Fruit fly (Drosophila melanogaster) whole organism, prepupa: ENCODE measurements around the gene CG14960.
A peak's percentile ranks its signal among the peaks of the same experiment; 100 is the strongest.

Experiments
- CG11902 ChIP-seq: fragments of 200-800 bp; sonication (Bioruptor generic); optimal IDR thresholded peaks from 3 replicates; lab custom pipeline; 2016; ENCODE audit warnings: missing biosample characterization, missing genetic modification characterization
- CG15336 ChIP-seq: fragments of 200-800 bp; sonication (Bioruptor generic); IDR thresholded peaks from 2 replicates; pipeline ENCODE4 v1.3.6; 2022; ENCODE audit warnings: missing biosample characterization, missing genetic modification characterization
- CG1621 ChIP-seq: fragments of 200-800 bp; sonication (Bioruptor generic); optimal IDR thresholded peaks from 3 replicates; lab custom pipeline; 2018; ENCODE audit warnings: missing biosample characterization, mild to moderate bottlenecking, missing genetic modification characterization
- CG16779 ChIP-seq: fragments of 200-800 bp; sonication (Bioruptor generic); optimal IDR thresholded peaks from 3 replicates; lab custom pipeline; 2017; ENCODE audit warnings: missing biosample characterization, mild to moderate bottlenecking, missing genetic modification characterization
- CG32006 ChIP-seq: fragments of 200-800 bp; sonication (Bioruptor generic); optimal IDR thresholded peaks from 3 replicates; lab custom pipeline; 2017; ENCODE audit warnings: missing biosample characterization, mild to moderate bottlenecking, missing genetic modification characterization
- CG34406 ChIP-seq: fragments of 200-800 bp; sonication (Bioruptor generic); optimal IDR thresholded peaks from 3 replicates; lab custom pipeline; 2016; ENCODE audit warnings: missing biosample characterization, missing genetic modification characterization
- CG3919 ChIP-seq: fragments of 200-800 bp; sonication (Bioruptor generic); optimal IDR thresholded peaks from 3 replicates; lab custom pipeline; 2016; ENCODE audit warnings: missing biosample characterization, missing genetic modification characterization
- CG6163 ChIP-seq: fragments of 200-800 bp; sonication (Bioruptor generic); IDR thresholded peaks from 3 replicates; pipeline ENCODE4 v1.3.6; 2022; ENCODE audit warnings: missing biosample characterization, missing genetic modification characterization
- CG6276 ChIP-seq: fragments of 200-800 bp; sonication (Bioruptor generic); optimal IDR thresholded peaks from 2 replicates; lab custom pipeline; 2017; ENCODE audit warnings: missing biosample characterization, mild to moderate bottlenecking, missing genetic modification characterization
- CG6792 ChIP-seq: fragments of 200-800 bp; sonication (Bioruptor generic); optimal IDR thresholded peaks from 3 replicates; lab custom pipeline; 2016; ENCODE audit warnings: missing biosample characterization, missing genetic modification characterization
- CG8119 ChIP-seq: fragments of 200-800 bp; sonication (Bioruptor generic); IDR thresholded peaks from 3 replicates; pipeline ENCODE4 v1.3.6; 2022; ENCODE audit warnings: missing biosample characterization, missing genetic modification characterization
- CG9139 ChIP-seq: fragments of 200-800 bp; sonication (Bioruptor generic); optimal IDR thresholded peaks from 3 replicates; lab custom pipeline; 2017; ENCODE audit warnings: missing biosample characterization, mild to moderate bottlenecking, missing genetic modification characterization
- Eip78C ChIP-seq: fragments of 200-800 bp; sonication (Bioruptor generic); peaks from one replicate; lab custom pipeline; 2016; ENCODE audit warnings: missing biosample characterization, missing genetic modification characterization
- Eip93F ChIP-seq: fragments of 200-800 bp; sonication (Bioruptor generic); optimal IDR thresholded peaks from 2 replicates; lab custom pipeline; 2016; ENCODE audit warnings: missing biosample characterization, mild to moderate bottlenecking, missing genetic modification characterization
- Ets21C ChIP-seq: fragments of 200-800 bp; sonication (Bioruptor generic); optimal IDR thresholded peaks from 3 replicates; lab custom pipeline; 2016; ENCODE audit warnings: missing biosample characterization, missing genetic modification characterization
- Ets96B ChIP-seq: fragments of 200-800 bp; optimal IDR thresholded peaks from 2 replicates; lab custom pipeline; 2019; ENCODE audit warnings: missing biosample characterization, mild to moderate bottlenecking, missing genetic modification characterization, moderate library complexity
- Hr38 ChIP-seq: sonication (Bioruptor generic); optimal IDR thresholded peaks from 2 replicates; lab custom pipeline; 2016; ENCODE audit warnings: missing biosample characterization, missing genetic modification characterization
- Hr4 ChIP-seq: fragments of 200-800 bp; sonication (Bioruptor generic); optimal IDR thresholded peaks from 3 replicates; lab custom pipeline; 2016; ENCODE audit warnings: missing biosample characterization, missing genetic modification characterization
- Sox102F ChIP-seq: fragments of 200-800 bp; sonication (Bioruptor generic); optimal IDR thresholded peaks from 2 replicates; lab custom pipeline; 2016; ENCODE audit warnings: missing biosample characterization, mild to moderate bottlenecking, missing genetic modification characterization
- Sox14 ChIP-seq: fragments of 200-800 bp; sonication (Bioruptor generic); optimal IDR thresholded peaks from 3 replicates; lab custom pipeline; 2016; ENCODE audit warnings: missing biosample characterization, missing genetic modification characterization
- Sox15 ChIP-seq: fragments of 200-800 bp; sonication (Bioruptor generic); optimal IDR thresholded peaks from 3 replicates; lab custom pipeline; 2016; ENCODE audit warnings: missing biosample characterization, missing genetic modification characterization
- acj6 ChIP-seq: fragments of 200-800 bp; sonication (Bioruptor generic); optimal IDR thresholded peaks from 3 replicates; lab custom pipeline; 2016; ENCODE audit warnings: missing biosample characterization, missing genetic modification characterization
- dsx ChIP-seq: fragments of 200-800 bp; optimal IDR thresholded peaks from 3 replicates; lab custom pipeline; 2019; ENCODE audit warnings: missing biosample characterization, mild to moderate bottlenecking, missing genetic modification characterization, moderate library complexity; ENCODE audit not compliant: poor library complexity, severe bottlenecking
- eg ChIP-seq: fragments of 200-800 bp; sonication (Bioruptor generic); IDR thresholded peaks from 3 replicates; pipeline ENCODE4 v1.3.6; 2022; ENCODE audit warnings: missing biosample characterization, missing genetic modification characterization
- esn ChIP-seq: fragments of 200-800 bp; sonication (Bioruptor generic); optimal IDR thresholded peaks from 2 replicates; lab custom pipeline; 2016; ENCODE audit warnings: missing biosample characterization, mild to moderate bottlenecking, missing genetic modification characterization, moderate library complexity
- fkh ChIP-seq: fragments of 200-800 bp; sonication (Bioruptor generic); optimal IDR thresholded peaks from 3 replicates; lab custom pipeline; 2017; ENCODE audit warnings: missing biosample characterization, mild to moderate bottlenecking, missing genetic modification characterization, moderate library complexity
- net ChIP-seq: fragments of 200-800 bp; sonication (Bioruptor generic); optimal IDR thresholded peaks from 3 replicates; lab custom pipeline; 2016; ENCODE audit warnings: missing biosample characterization, missing genetic modification characterization
- pdm3 ChIP-seq: fragments of 200-800 bp; sonication (Bioruptor generic); optimal IDR thresholded peaks from 3 replicates; lab custom pipeline; 2016; ENCODE audit warnings: missing biosample characterization, missing genetic modification characterization
- salr ChIP-seq, 2 experiments: fragments of 200-800 bp; sonication (Bioruptor generic); optimal IDR thresholded peaks; 3 replicates each; lab custom pipeline; 2016 to 2018; ENCODE audit warnings: missing biosample characterization in 2 of 2, missing genetic modification characterization in 2 of 2, mild to moderate bottlenecking in 1 of 2
- spab ChIP-seq: fragments of 200-800 bp; sonication (Bioruptor generic); optimal IDR thresholded peaks from 2 replicates; lab custom pipeline; 2017; ENCODE audit warnings: missing biosample characterization, mild to moderate bottlenecking, missing genetic modification characterization, missing genetic modification reagents
- ss ChIP-seq, 2 experiments: fragments of 200-800 bp; sonication (Bioruptor generic); optimal IDR thresholded peaks; 2 replicates in 1 of 2; 3 replicates in 1 of 2; lab custom pipeline; 2017 to 2018; ENCODE audit warnings: mild to moderate bottlenecking in 2 of 2, missing biosample characterization in 2 of 2, missing genetic modification characterization in 2 of 2, moderate library complexity in 1 of 2
- svp ChIP-seq: fragments of 200-800 bp; sonication (Bioruptor generic); peaks from one replicate; lab custom pipeline; 2016; ENCODE audit warnings: missing biosample characterization, missing genetic modification characterization
- topi ChIP-seq: fragments of 200-800 bp; sonication (Bioruptor generic); optimal IDR thresholded peaks from 3 replicates; lab custom pipeline; 2016; ENCODE audit warnings: missing biosample characterization, missing genetic modification characterization
- vri ChIP-seq: fragments of 200-800 bp; sonication (Bioruptor generic); optimal IDR thresholded peaks from 3 replicates; lab custom pipeline; 2016; ENCODE audit warnings: missing biosample characterization, mild to moderate bottlenecking, missing genetic modification characterization

Gene CG14960

DNA sequence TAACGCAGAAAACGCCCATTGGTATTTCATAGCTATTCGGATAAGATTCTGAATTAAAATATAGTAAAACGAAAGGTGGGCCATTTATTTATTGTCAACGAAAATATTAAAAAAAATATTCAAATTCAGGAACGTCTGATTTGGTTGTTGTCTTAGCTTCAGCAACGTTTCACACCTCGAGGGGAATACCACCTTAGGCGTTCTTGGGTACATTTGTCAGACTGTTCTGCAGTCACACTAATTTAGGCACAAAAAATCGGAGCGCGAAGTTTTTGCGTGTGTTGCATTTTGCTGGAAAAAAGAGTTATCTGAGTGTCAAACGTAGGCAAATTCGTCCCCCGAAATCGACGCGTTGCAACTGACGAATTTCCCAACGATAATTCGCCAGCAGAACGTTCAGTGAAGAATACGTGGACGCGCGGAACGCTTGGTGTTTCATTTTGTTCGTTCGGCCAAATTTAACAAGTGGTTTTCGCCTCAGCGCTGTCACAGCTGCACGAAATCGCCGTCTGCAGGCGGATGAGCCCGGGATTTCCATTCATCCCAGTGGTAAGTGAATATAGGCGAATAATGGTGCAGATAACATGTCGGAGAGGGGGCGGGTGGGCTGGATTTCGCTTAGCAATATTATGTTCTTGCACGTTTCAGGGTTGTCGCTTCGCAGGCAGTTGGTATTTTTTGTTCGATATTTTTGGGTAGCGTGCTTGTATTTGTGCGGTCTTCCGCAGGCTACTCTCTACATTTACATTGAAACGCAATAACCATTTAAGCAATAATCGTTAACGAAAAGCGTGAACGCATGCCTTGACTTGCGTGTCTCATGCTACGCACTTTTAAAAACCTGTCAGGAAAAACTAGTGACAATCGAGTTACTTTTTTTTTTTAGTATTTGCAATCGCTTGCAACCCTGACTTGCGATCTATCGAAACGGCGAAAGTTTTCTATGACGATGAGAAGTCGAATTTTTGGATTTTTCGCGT lies 45.8 kb upstream of the CG14960 start, which contains the start of gene Larp4B (continued):
- no peak for TF ChIP-seq svp (GFP tag; lab: Kevin White, UChicago)
- TF ChIP-seq Ets21C (GFP tag; lab: Kevin White, UChicago), result no peak
- TF ChIP-seq Sox14 (GFP tag; lab: Kevin White, UChicago), result peak; percentile 43
- TF ChIP-seq vri (GFP tag; lab: Kevin White, UChicago), result no peak
- peak; percentile 40 for TF ChIP-seq esn (GFP tag; lab: Kevin White, UChicago)
- TF ChIP-seq CG6792, result no peak

DNA sequence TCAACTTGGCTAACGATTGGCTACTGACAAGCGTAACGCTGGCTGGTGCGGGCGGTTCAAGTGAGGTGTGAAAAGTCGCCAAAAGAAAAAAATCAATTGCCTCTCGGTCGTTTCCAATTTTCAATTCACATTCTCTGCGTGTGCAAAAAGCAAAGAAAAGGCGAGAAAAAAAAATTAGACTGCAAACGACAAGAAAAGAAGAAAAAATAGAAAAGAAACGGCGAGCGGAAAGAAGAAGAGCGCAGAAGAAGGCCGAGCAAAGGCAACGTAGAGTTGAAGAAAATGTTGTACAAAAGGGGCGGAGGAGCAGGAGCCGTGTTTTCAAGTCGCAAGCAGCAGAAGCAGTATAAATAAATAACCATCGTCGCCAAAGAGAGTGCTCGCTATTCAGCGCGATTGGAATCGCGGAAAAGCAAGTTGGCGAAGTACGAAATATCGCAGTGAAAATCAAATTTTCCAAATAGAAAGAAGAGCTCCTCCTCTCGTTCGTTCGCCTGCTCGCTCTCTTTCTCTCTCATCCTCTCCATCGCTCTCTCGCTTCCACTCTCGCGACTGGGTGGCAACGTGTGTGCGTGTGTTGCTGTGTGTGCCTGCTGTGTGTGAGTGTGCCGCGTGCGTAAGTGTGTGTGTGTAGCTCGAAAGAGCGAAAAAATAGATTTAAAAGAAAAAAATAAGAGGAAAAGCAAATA lies 44.9 kb upstream of the CG14960 start:
- TF ChIP-seq CG32006 (GFP tag; lab: Kevin White, UChicago), result peak; percentile 37
- no peak for TF ChIP-seq pdm3 (GFP tag; lab: Kevin White, UChicago)
- TF ChIP-seq net (GFP tag; lab: Kevin White, UChicago), result peak; percentile 41
- TF ChIP-seq salr (GFP tag; optimal IDR thresholded peaks at IDR 0.05; lab: Kevin White, UChicago), result peak in 1 of 2 experiments; percentile 27
- TF ChIP-seq vri (GFP tag; lab: Kevin White, UChicago), result peak; percentile 52
- no peak for TF ChIP-seq topi
- peak; percentile 69 for TF ChIP-seq CG9139 (GFP tag; lab: Kevin White, UChicago)
- peak; percentile 45 for TF ChIP-seq CG15336
- TF ChIP-seq dsx (GFP tag; lab: Kevin White, UChicago), result peak; percentile 62
- TF ChIP-seq CG16779, result peak; percentile 82
- TF ChIP-seq CG8119 (GFP tag; lab: Robert Waterston, UW), result peak; percentile 40; the same call in 2 of the 3 replicates
- no peak for TF ChIP-seq Ets21C (GFP tag; lab: Kevin White, UChicago)
- TF ChIP-seq Ets96B (tag; lab: Kevin White, UChicago), result peak; percentile 57
- TF ChIP-seq acj6 (GFP tag; lab: Kevin White, UChicago), result no peak
- TF ChIP-seq Sox15 (GFP tag; lab: Kevin White, UChicago), result no peak
- peak; percentile 29 for TF ChIP-seq CG34406 (GFP tag; lab: Kevin White, UChicago)
- peak; percentile 59 for TF ChIP-seq CG6276
- peak; percentile 5 for TF ChIP-seq esn (GFP tag; lab: Kevin White, UChicago)
- TF ChIP-seq Hr4, result no peak
- no peak for TF ChIP-seq svp (GFP tag; lab: Kevin White, UChicago)
- no peak for TF ChIP-seq fkh (GFP tag; lab: Kevin White, UChicago)
- TF ChIP-seq spab (GFP tag; lab: Kevin White, UChicago), result no peak
- TF ChIP-seq eg (GFP tag; lab: Robert Waterston, UW), result peak; percentile 59
- TF ChIP-seq CG11902 (GFP tag; lab: Kevin White, UChicago), result no peak
- peak; percentile 21 for TF ChIP-seq CG6792
- TF ChIP-seq CG6163 (GFP tag; lab: Robert Waterston, UW), result peak; percentile 34; the same call in 1 of the 3 replicates
- TF ChIP-seq CG1621 (tag; lab: Kevin White, UChicago), result no peak
- no peak for TF ChIP-seq Eip93F
- TF ChIP-seq ss (GFP tag; optimal IDR thresholded peaks at IDR 0.05; lab: Kevin White, UChicago), result peak in 1 of 2 experiments; percentile 79
- no peak for TF ChIP-seq Eip78C (GFP tag; lab: Kevin White, UChicago)
- no peak for TF ChIP-seq Sox102F (GFP tag; lab: Kevin White, UChicago)

DNA sequence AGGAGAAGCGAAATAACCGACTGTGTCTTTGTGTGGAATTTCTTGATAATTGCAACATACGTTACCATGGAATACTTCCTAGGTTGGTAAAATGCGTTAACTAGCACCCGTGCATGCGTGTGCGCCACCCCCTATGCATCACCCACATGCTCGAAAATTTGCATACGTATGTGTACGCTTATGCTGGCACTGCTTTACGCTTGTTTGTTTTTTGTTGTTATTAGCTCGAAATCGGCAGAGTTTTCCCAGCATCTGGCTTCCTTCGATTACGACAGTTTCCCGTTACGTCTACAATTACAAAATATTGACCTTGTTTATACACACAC lies 44.4 kb upstream of the CG14960 start:
- TF ChIP-seq CG3919 (GFP tag; lab: Kevin White, UChicago) (no peak), Hr38 (GFP tag; lab: Kevin White, UChicago) (no peak)
